Worm (Caenorhabditis elegans) whole organism, young adult: ENCODE data around the gene hch-1.

Source experiments
- F23B12.7 ChIP-seq: sonication (generic microtip); optimal IDR thresholded peaks from 2 replicates; lab custom pipeline; 2017; ENCODE audit warnings: missing genetic modification characterization, mild to moderate bottlenecking, missing compliant biosample characterization, antibody characterized with exemption, moderate library complexity; ENCODE audit not compliant: insufficient read depth
- ZK185.1 ChIP-seq: sonication (generic microtip); optimal IDR thresholded peaks from 2 replicates; lab custom pipeline; 2016; ENCODE audit warnings: mild to moderate bottlenecking, missing genetic modification characterization, missing compliant biosample characterization; ENCODE audit not compliant: poor library complexity, severe bottlenecking
- cebp-2 ChIP-seq: fragments of 200-800 bp; sonication (Bioruptor generic); IDR thresholded peaks from 2 replicates; pipeline ENCODE4 v1.3.6; 2022; ENCODE audit warnings: missing genetic modification characterization, missing compliant biosample characterization
- nfyb-1 ChIP-seq: fragments of 200-800 bp; sonication (Bioruptor generic); IDR thresholded peaks from 2 replicates; pipeline ENCODE4 v1.3.6; 2022; ENCODE audit warnings: missing genetic modification reagents, missing genetic modification characterization, missing compliant biosample characterization
- nhr-80 ChIP-seq: sonication (generic microtip); optimal IDR thresholded peaks from 2 replicates; lab custom pipeline; 2016; ENCODE audit warnings: missing genetic modification characterization, missing compliant biosample characterization
- unc-62 ChIP-seq: fragments of 150-350 bp; optimal IDR thresholded peaks from 2 replicates; lab custom pipeline; 2014; ENCODE audit warnings: missing biosample characterization, missing genetic modification reagents, missing genetic modification characterization

DNA sequence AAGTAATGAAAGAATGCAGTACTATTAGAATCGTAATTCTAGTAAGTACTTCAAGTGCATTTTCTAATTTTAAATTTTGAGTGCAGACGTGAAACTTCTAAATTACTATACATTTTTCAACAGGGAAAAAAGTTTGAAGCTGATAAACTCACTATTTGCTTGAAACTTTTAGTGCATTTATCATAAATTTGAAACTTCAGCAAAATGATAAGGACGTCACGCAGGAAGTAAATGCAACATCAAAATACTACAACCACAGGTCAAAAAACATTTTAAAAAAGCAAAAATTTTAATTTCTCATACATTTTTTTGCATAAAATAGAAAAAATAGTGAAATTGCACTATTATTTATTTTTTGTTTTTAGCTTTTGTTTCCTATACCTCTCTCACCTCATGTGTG is 39.7 kb upstream of the hch-1 start:
- no peak for TF ChIP-seq ZK185.1 (tag; lab: Kevin White, UChicago)
- TF ChIP-seq unc-62 (GFP tag; lab: Kevin White, UChicago): no peak
- TF ChIP-seq F23B12.7 (tag; lab: Kevin White, UChicago): no peak
- TF ChIP-seq nhr-80 (tag; lab: Kevin White, UChicago): no peak
- no peak for TF ChIP-seq nfyb-1
- TF ChIP-seq cebp-2 (GFP tag; lab: Robert Waterston, UW): no peak
